Fruit fly (Drosophila melanogaster) whole organism, prepupa: Measurements from ENCODE around the gene gzl.

ENCODE experiments used
- CG10669 ChIP-seq: fragments of 200-800 bp; sonication (Bioruptor generic); optimal IDR thresholded peaks from 3 replicates; lab custom pipeline; 2018; ENCODE audit warnings: missing biosample characterization, mild to moderate bottlenecking, missing genetic modification characterization, moderate library complexity
- CG16779 ChIP-seq: fragments of 200-800 bp; sonication (Bioruptor generic); optimal IDR thresholded peaks from 3 replicates; lab custom pipeline; 2017; ENCODE audit warnings: missing biosample characterization, mild to moderate bottlenecking, missing genetic modification characterization
- Eip75B ChIP-seq: fragments of 200-800 bp; sonication (Bioruptor generic); optimal IDR thresholded peaks from 3 replicates; lab custom pipeline; 2016; ENCODE audit warnings: missing biosample characterization, missing genetic modification characterization
- OdsH ChIP-seq: fragments of 200-800 bp; sonication (Bioruptor generic); optimal IDR thresholded peaks from 3 replicates; lab custom pipeline; 2016; ENCODE audit warnings: missing biosample characterization, missing genetic modification characterization
- esn ChIP-seq: fragments of 200-800 bp; sonication (Bioruptor generic); optimal IDR thresholded peaks from 2 replicates; lab custom pipeline; 2016; ENCODE audit warnings: missing biosample characterization, mild to moderate bottlenecking, missing genetic modification characterization, moderate library complexity
- net ChIP-seq: fragments of 200-800 bp; sonication (Bioruptor generic); optimal IDR thresholded peaks from 3 replicates; lab custom pipeline; 2016; ENCODE audit warnings: missing biosample characterization, missing genetic modification characterization
- salr ChIP-seq, 2 experiments: fragments of 200-800 bp; sonication (Bioruptor generic); optimal IDR thresholded peaks; 3 replicates each; lab custom pipeline; 2016 to 2018; ENCODE audit warnings: missing biosample characterization in 2 of 2, missing genetic modification characterization in 2 of 2, mild to moderate bottlenecking in 1 of 2

- peak; percentile 31 for TF ChIP-seq CG10669
- TF ChIP-seq esn (GFP tag; lab: Kevin White, UChicago), result peak; percentile 47
- no peak for TF ChIP-seq salr (GFP tag; optimal IDR thresholded peaks at IDR 0.05; lab: Kevin White, UChicago)
- TF ChIP-seq OdsH (GFP tag; lab: Kevin White, UChicago), result peak; percentile 46
- peak; percentile 22 for TF ChIP-seq net (GFP tag; lab: Kevin White, UChicago)
- TF ChIP-seq CG16779, result no peak
- peak; percentile 20 for TF ChIP-seq Eip75B (GFP tag; lab: Kevin White, UChicago)
Measured at dm6 chr3R:6416242-6416641, 33.5 kb downstream of the gzl start.
